Fruit fly (Drosophila melanogaster) whole organism, embryonic: ENCODE measurements around the gene CG1172.

Experiments
- B-H1 ChIP-seq: fragments of 200-800 bp; sonication (Bioruptor generic); IDR thresholded peaks from 3 replicates; pipeline ENCODE4 v1.3.6; 2022; ENCODE audit warnings: missing biosample characterization, missing genetic modification characterization
- B-H2 ChIP-seq: fragments of 200-800 bp; sonication (Bioruptor generic); optimal IDR thresholded peaks from 2 replicates; lab custom pipeline; 2018; ENCODE audit warnings: missing biosample characterization, mild to moderate bottlenecking, missing genetic modification characterization
- Bdp1 ChIP-seq: fragments of 200-800 bp; sonication (Bioruptor generic); optimal IDR thresholded peaks from 3 replicates; lab custom pipeline; 2016; ENCODE audit warnings: missing biosample characterization, missing genetic modification characterization
- CG10267 ChIP-seq: fragments of 200-800 bp; sonication (Bioruptor generic); optimal IDR thresholded peaks from 2 replicates; lab custom pipeline; 2018; ENCODE audit warnings: missing biosample characterization, mild to moderate bottlenecking, missing genetic modification characterization, moderate library complexity
- CG11560 ChIP-seq: fragments of 200-800 bp; sonication (Bioruptor generic); IDR thresholded peaks from 3 replicates; pipeline ENCODE4 v1.3.6; 2022; ENCODE audit warnings: missing biosample characterization, missing genetic modification characterization
- CG11696 ChIP-seq: fragments of 200-800 bp; sonication (Bioruptor generic); IDR thresholded peaks from 2 replicates; pipeline ENCODE4 v1.3.6; 2022; ENCODE audit warnings: missing biosample characterization, missing genetic modification characterization
- CG13123 ChIP-seq: fragments of 200-800 bp; sonication (Bioruptor generic); optimal IDR thresholded peaks from 2 replicates; lab custom pipeline; 2016; ENCODE audit warnings: missing biosample characterization, missing genetic modification characterization
- CG15011 ChIP-seq: fragments of 200-800 bp; sonication (Bioruptor generic); optimal IDR thresholded peaks from 3 replicates; lab custom pipeline; 2018; ENCODE audit warnings: missing biosample characterization, mild to moderate bottlenecking, missing genetic modification characterization
- CG16815 ChIP-seq: fragments of 200-800 bp; sonication (Bioruptor generic); optimal IDR thresholded peaks from 3 replicates; lab custom pipeline; 2017; ENCODE audit warnings: missing biosample characterization, mild to moderate bottlenecking, missing genetic modification characterization
- CG17186 ChIP-seq: fragments of 200-800 bp; sonication (Bioruptor generic); optimal IDR thresholded peaks from 3 replicates; lab custom pipeline; 2017; ENCODE audit warnings: missing biosample characterization, missing genetic modification reagents, missing genetic modification characterization
- CG17328 ChIP-seq: fragments of 200-800 bp; sonication (Bioruptor generic); IDR thresholded peaks from 2 replicates; pipeline ENCODE4 v1.3.6; 2022; ENCODE audit warnings: missing biosample characterization, missing genetic modification characterization
- CG17568 ChIP-seq: fragments of 200-800 bp; sonication (Bioruptor generic); optimal IDR thresholded peaks from 2 replicates; lab custom pipeline; 2018; ENCODE audit warnings: missing biosample characterization, mild to moderate bottlenecking, missing genetic modification characterization, moderate library complexity
- CG17612 ChIP-seq: fragments of 200-800 bp; sonication (Bioruptor generic); IDR thresholded peaks from 2 replicates; pipeline ENCODE4 v1.3.6; 2022; ENCODE audit warnings: missing biosample characterization, missing genetic modification characterization
- CG32532 ChIP-seq: fragments of 200-800 bp; sonication (Bioruptor generic); IDR thresholded peaks from 2 replicates; pipeline ENCODE4 v1.3.6; 2022; ENCODE audit warnings: missing biosample characterization, missing genetic modification characterization
- CG3726 ChIP-seq: fragments of 200-800 bp; sonication (Bioruptor generic); IDR thresholded peaks from 3 replicates; pipeline ENCODE4, ENCODE4 v1.3.6; 2022; ENCODE audit warnings: missing biosample characterization, missing genetic modification characterization
- CG3838 ChIP-seq: fragments of 200-800 bp; sonication (Bioruptor generic); optimal IDR thresholded peaks from 3 replicates; lab custom pipeline; 2016; ENCODE audit warnings: missing biosample characterization, missing genetic modification characterization
- CG3995 ChIP-seq: fragments of 200-800 bp; sonication (Bioruptor generic); optimal IDR thresholded peaks from 3 replicates; lab custom pipeline; 2016; ENCODE audit warnings: missing biosample characterization, missing genetic modification characterization
- CG4360 ChIP-seq: fragments of 200-800 bp; sonication (Bioruptor generic); IDR thresholded peaks from 2 replicates; pipeline ENCODE4 v1.3.6; 2022; ENCODE audit warnings: missing biosample characterization, missing genetic modification characterization
- CG4854 ChIP-seq: fragments of 200-800 bp; sonication (Bioruptor generic); optimal IDR thresholded peaks from 2 replicates; lab custom pipeline; 2016; ENCODE audit warnings: missing biosample characterization, missing genetic modification characterization, inconsistent platforms
- CG7372 ChIP-seq: fragments of 200-800 bp; sonication (Bioruptor generic); IDR thresholded peaks from 2 replicates; pipeline ENCODE4 v1.3.6; 2022; ENCODE audit warnings: missing biosample characterization, missing genetic modification characterization
- Dll ChIP-seq: fragments of 200-800 bp; sonication (Bioruptor generic); IDR thresholded peaks from 4 replicates; pipeline ENCODE4 v1.3.6; 2022; ENCODE audit warnings: missing biosample characterization, missing genetic modification characterization; ENCODE audit not compliant: partially characterized antibody
- HLHmδ ChIP-seq: fragments of 200-800 bp; sonication (Bioruptor generic); optimal IDR thresholded peaks from 2 replicates; lab custom pipeline; 2018; ENCODE audit warnings: missing biosample characterization, mild to moderate bottlenecking, missing genetic modification characterization, moderate library complexity
- Hey ChIP-seq: fragments of 200-800 bp; sonication (Bioruptor generic); optimal IDR thresholded peaks from 3 replicates; lab custom pipeline; 2018; ENCODE audit warnings: missing biosample characterization, mild to moderate bottlenecking, missing genetic modification characterization
- Hr3 ChIP-seq: fragments of 200-800 bp; sonication (Bioruptor generic); optimal IDR thresholded peaks from 3 replicates; lab custom pipeline; 2016; ENCODE audit warnings: missing biosample characterization, missing genetic modification characterization
- Jarid2 ChIP-seq: fragments of 200-800 bp; sonication (Bioruptor generic); optimal IDR thresholded peaks from 3 replicates; lab custom pipeline; 2017; ENCODE audit warnings: mild to moderate bottlenecking, missing biosample characterization, missing genetic modification reagents, missing genetic modification characterization
- Pdp1 ChIP-seq, 2 experiments: fragments of 200-800 bp; sonication (Bioruptor generic); optimal IDR thresholded peaks; 3 replicates each; lab custom pipeline; 2016; ENCODE audit warnings: missing biosample characterization in 2 of 2, missing genetic modification characterization in 2 of 2, mild to moderate bottlenecking in 1 of 2, moderate library complexity in 1 of 2
- Sry-δ ChIP-seq: fragments of 200-800 bp; sonication (Bioruptor generic); optimal IDR thresholded peaks from 2 replicates; lab custom pipeline; 2016; ENCODE audit warnings: missing biosample characterization, missing genetic modification characterization
- TFAM ChIP-seq: fragments of 200-800 bp; sonication (Bioruptor generic); optimal IDR thresholded peaks from 2 replicates; lab custom pipeline; 2017; ENCODE audit warnings: missing biosample characterization, missing genetic modification characterization, inconsistent platforms
- ash1 ChIP-seq: fragments of 200-800 bp; sonication (Bioruptor generic); optimal IDR thresholded peaks from 2 replicates; lab custom pipeline; 2018; ENCODE audit warnings: missing biosample characterization, mild to moderate bottlenecking, missing genetic modification characterization
- caup ChIP-seq: fragments of 200-800 bp; sonication (Bioruptor generic); optimal IDR thresholded peaks from 3 replicates; lab custom pipeline; 2017; ENCODE audit warnings: missing biosample characterization, mild to moderate bottlenecking, missing genetic modification characterization, moderate library complexity; ENCODE audit not compliant: severe bottlenecking
- dan ChIP-seq: fragments of 200-800 bp; sonication (Bioruptor generic); IDR thresholded peaks from 2 replicates; pipeline ENCODE4 v1.3.6; 2022; ENCODE audit warnings: missing biosample characterization, missing genetic modification characterization
- dimm ChIP-seq: fragments of 200-800 bp; sonication (Bioruptor generic); IDR thresholded peaks from 2 replicates; pipeline ENCODE4 v1.3.6; 2022; ENCODE audit warnings: missing biosample characterization, missing genetic modification characterization
- dpn ChIP-seq, 2 experiments: fragments of 200-800 bp; sonication (Bioruptor generic); optimal IDR thresholded peaks; 3 replicates each; lab custom pipeline; 2016; ENCODE audit warnings: missing biosample characterization in 2 of 2, missing genetic modification characterization in 2 of 2
- esg ChIP-seq: fragments of 200-800 bp; sonication (Bioruptor generic); conservative IDR thresholded peaks from 2 replicates; pipeline ENCODE4 v1.3.6; 2022; ENCODE audit warnings: missing biosample characterization, missing genetic modification characterization
- fd3F ChIP-seq: fragments of 200-800 bp; sonication (Bioruptor generic); optimal IDR thresholded peaks from 2 replicates; lab custom pipeline; 2018; ENCODE audit warnings: missing biosample characterization, mild to moderate bottlenecking, missing genetic modification characterization, moderate library complexity
- gcm2 ChIP-seq: fragments of 200-800 bp; sonication (Bioruptor generic); optimal IDR thresholded peaks from 2 replicates; lab custom pipeline; 2016; ENCODE audit warnings: missing biosample characterization, missing genetic modification characterization
- hbn ChIP-seq: fragments of 200-800 bp; sonication (Bioruptor generic); IDR thresholded peaks from 2 replicates; pipeline ENCODE4 v1.3.6; 2022; ENCODE audit warnings: missing biosample characterization, missing genetic modification characterization; ENCODE audit not compliant: partially characterized antibody
- ken ChIP-seq: fragments of 200-800 bp; sonication (Bioruptor generic); IDR thresholded peaks from 3 replicates; pipeline ENCODE4 v1.3.6; 2022; ENCODE audit warnings: missing biosample characterization, missing genetic modification characterization
- maf-S ChIP-seq: fragments of 200-800 bp; sonication (Bioruptor generic); optimal IDR thresholded peaks from 2 replicates; lab custom pipeline; 2016; ENCODE audit warnings: missing biosample characterization, missing genetic modification characterization
- mld ChIP-seq: fragments of 200-800 bp; sonication (Bioruptor generic); IDR thresholded peaks from 3 replicates; pipeline ENCODE4 v1.3.6; 2022; ENCODE audit warnings: missing biosample characterization, missing genetic modification characterization; ENCODE audit not compliant: partially characterized antibody
- nom ChIP-seq: fragments of 200-800 bp; sonication (Bioruptor generic); optimal IDR thresholded peaks from 2 replicates; lab custom pipeline; 2017; ENCODE audit warnings: missing biosample characterization, missing genetic modification characterization, mild to moderate bottlenecking, moderate library complexity, missing genetic modification reagents
- odd ChIP-seq: fragments of 200-800 bp; sonication (Bioruptor generic); optimal IDR thresholded peaks from 2 replicates; lab custom pipeline; 2017; ENCODE audit warnings: missing biosample characterization, mild to moderate bottlenecking, missing genetic modification characterization
- pb ChIP-seq: fragments of 200-800 bp; sonication (Bioruptor generic); optimal IDR thresholded peaks from 3 replicates; lab custom pipeline; 2016; ENCODE audit warnings: missing biosample characterization, missing genetic modification characterization
- schlank ChIP-seq: fragments of 200-800 bp; sonication (Bioruptor generic); optimal IDR thresholded peaks from 2 replicates; lab custom pipeline; 2018; ENCODE audit warnings: missing biosample characterization, mild to moderate bottlenecking, missing genetic modification characterization
- sima ChIP-seq: fragments of 200-800 bp; sonication (Bioruptor generic); optimal IDR thresholded peaks from 2 replicates; lab custom pipeline; 2016; ENCODE audit warnings: missing biosample characterization, missing genetic modification characterization
- sna ChIP-seq: fragments of 200-800 bp; sonication (Bioruptor generic); IDR thresholded peaks from 2 replicates; pipeline ENCODE4 v1.3.6; 2022; ENCODE audit warnings: missing biosample characterization, missing genetic modification characterization; ENCODE audit not compliant: partially characterized antibody
- ssp ChIP-seq: fragments of 200-800 bp; sonication (Bioruptor generic); IDR thresholded peaks from 2 replicates; pipeline ENCODE4 v1.3.6; 2022; ENCODE audit warnings: missing biosample characterization, missing genetic modification characterization
- sug ChIP-seq: fragments of 200-800 bp; optimal IDR thresholded peaks from 2 replicates; lab custom pipeline; 2019; ENCODE audit warnings: missing biosample characterization, mild to moderate bottlenecking, missing genetic modification characterization, moderate library complexity
- twi ChIP-seq: fragments of 200-800 bp; optimal IDR thresholded peaks from 2 replicates; lab custom pipeline; 2019; ENCODE audit warnings: missing biosample characterization, mild to moderate bottlenecking, missing genetic modification characterization, moderate library complexity
- tx ChIP-seq: fragments of 200-800 bp; sonication (Bioruptor generic); optimal IDR thresholded peaks from 2 replicates; lab custom pipeline; 2016; ENCODE audit warnings: missing biosample characterization, missing genetic modification characterization

The CG1172 gene

dm6 chr3R:5354373-5355134 lies 39.2 kb upstream of the CG1172 start, which contains the start of the genes CG11999 and CG1161 (continued):
- TF ChIP-seq CG3995 (GFP tag; lab: Kevin White, UChicago) (no peak), ash1 (no peak), schlank (no peak), CG3726 (GFP tag; lab: Robert Waterston, UW) (no peak), CG10267 (tag; lab: Kevin White, UChicago) (peak; percentile 43), ssp (no peak), CG17186 (GFP tag; lab: Kevin White, UChicago) (peak; percentile 26), odd (no peak), gcm2 (GFP tag; lab: Kevin White, UChicago) (no peak), Hey (tag; lab: Kevin White, UChicago) (no peak), B-H1 (no peak), esg (GFP tag; lab: Robert Waterston, UW) (no peak), Sry-δ (GFP tag; lab: Kevin White, UChicago) (no peak), CG17328 (GFP tag; lab: Robert Waterston, UW) (no peak), CG3838 (no peak), maf-S (GFP tag; lab: Kevin White, UChicago) (no peak), sima (GFP tag; lab: Kevin White, UChicago) (no peak), CG4360 (no peak), CG13123 (GFP tag; lab: Kevin White, UChicago) (no peak), twi (no peak), tx (no peak), fd3F (GFP tag; lab: Kevin White, UChicago) (no peak), ken (GFP tag; lab: Robert Waterston, UW) (no peak), mld (GFP tag; lab: Robert Waterston, UW) (no peak), hbn (GFP tag; lab: Robert Waterston, UW) (no peak), Hr3 (GFP tag; lab: Kevin White, UChicago) (peak; percentile 36), caup (GFP tag; lab: Kevin White, UChicago) (no peak), nom (GFP tag; lab: Kevin White, UChicago) (peak; percentile 16), dan (GFP tag; lab: Robert Waterston, UW) (no peak), sna (GFP tag; lab: Robert Waterston, UW) (no peak), CG11560 (tag; lab: Robert Waterston, UW) (no peak), Dll (no peak), CG17568 (GFP tag; lab: Kevin White, UChicago) (no peak), CG17612 (GFP tag; lab: Robert Waterston, UW) (no peak), CG16815 (GFP tag; lab: Kevin White, UChicago) (no peak), sug (tag; lab: Kevin White, UChicago) (peak; percentile 20), dimm (GFP tag; lab: Robert Waterston, UW) (no peak), Pdp1 (GFP tag; optimal IDR thresholded peaks at IDR 0.05; lab: Kevin White, UChicago) (peak in 1 of 2 experiments; percentile 19), dpn (GFP tag; optimal IDR thresholded peaks at IDR 0.05; lab: Kevin White, UChicago) (no peak), CG11696 (GFP tag; lab: Robert Waterston, UW) (no peak), TFAM (no peak), CG15011 (GFP tag; lab: Kevin White, UChicago) (no peak), CG4854 (GFP tag; lab: Kevin White, UChicago) (no peak), Bdp1 (GFP tag; lab: Kevin White, UChicago) (no peak), B-H2 (GFP tag; lab: Kevin White, UChicago) (no peak), HLHmδ (GFP tag; lab: Kevin White, UChicago) (no peak), CG7372 (GFP tag; lab: Robert Waterston, UW) (no peak), pb (GFP tag; lab: Kevin White, UChicago) (no peak), Jarid2 (GFP tag; lab: Kevin White, UChicago) (no peak), CG32532 (GFP tag; lab: Robert Waterston, UW) (no peak)
